Worm (Caenorhabditis elegans): ENCODE measurements around the gene pag-3.

DNA sequence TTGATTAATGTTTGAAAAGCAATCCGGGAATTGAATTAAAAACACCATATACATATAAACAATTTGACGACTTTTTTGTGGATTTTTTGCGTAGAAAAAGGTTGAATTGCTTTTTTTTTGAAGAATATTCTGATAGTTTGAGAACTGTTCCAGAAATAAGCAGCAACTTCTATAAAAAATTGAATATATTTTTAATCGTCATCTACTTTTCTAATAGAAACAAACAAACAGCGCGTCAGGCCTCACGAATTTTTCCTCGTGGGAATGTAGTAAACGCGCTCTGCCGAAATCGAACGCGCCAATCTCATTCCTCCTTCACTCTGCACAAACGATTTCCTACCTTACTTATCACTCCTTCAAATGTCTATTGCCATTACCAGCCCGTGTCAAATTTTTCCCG, 9.8 kb upstream of the pag-3 start, which contains the start of gene rgs-11:
- no peak for TF ChIP-seq pha-4 (tag; optimal IDR thresholded peaks at IDR 0.05)
- no peak for TF ChIP-seq snpc-4 (tag; optimal IDR thresholded peaks at IDR 0.05)
- no peak for TF ChIP-seq nhr-28 (tag; optimal IDR thresholded peaks at IDR 0.05)
- no peak for TF ChIP-seq elt-1 (tag; optimal IDR thresholded peaks at IDR 0.05; ENCODE audit: borderline replicate concordance, insufficient read depth)
- no peak for TF ChIP-seq unc-120 (tag; optimal IDR thresholded peaks at IDR 0.05; ENCODE audit: poor library complexity, severe bottlenecking)
- TF ChIP-seq blmp-1 (tag; optimal IDR thresholded peaks at IDR 0.05): no peak
- TF ChIP-seq nhr-76 (tag; optimal IDR thresholded peaks at IDR 0.05): no peak
- TF ChIP-seq lsy-2 (tag; optimal IDR thresholded peaks at IDR 0.05): no peak

All from whole organism, mixed stage, embryonic.